Worm (Caenorhabditis elegans) whole organism, mixed stage, embryonic: ENCODE data around the gene cec-5.

ENCODE experiments used
- elt-1 ChIP-seq: sonication (generic microtip); optimal IDR thresholded peaks from 2 replicates; lab custom pipeline; 2017; ENCODE audit warnings: missing genetic modification characterization, mild to moderate bottlenecking, missing compliant biosample characterization, antibody characterized with exemption, moderate library complexity, borderline replicate concordance; ENCODE audit not compliant: insufficient read depth
- elt-3 ChIP-seq: fragments of 150-350 bp; optimal IDR thresholded peaks from 2 replicates; lab custom pipeline; 2014; ENCODE audit warnings: missing biosample characterization, missing genetic modification characterization
- ham-2 ChIP-seq: fragments of 200-800 bp; sonication (Bioruptor generic); optimal IDR thresholded peaks from 2 replicates; lab custom pipeline; 2018; ENCODE audit warnings: mild to moderate bottlenecking, missing genetic modification characterization, missing compliant biosample characterization
- nhr-76 ChIP-seq: sonication (generic microtip); optimal IDR thresholded peaks from 2 replicates; lab custom pipeline; 2017; ENCODE audit warnings: missing biosample characterization, missing genetic modification characterization
- unc-39 ChIP-seq: fragments of 150-350 bp; optimal IDR thresholded peaks from 2 replicates; lab custom pipeline; 2014; ENCODE audit warnings: missing biosample characterization, missing genetic modification characterization
- ztf-11 ChIP-seq: fragments of 150-350 bp; optimal IDR thresholded peaks from 2 replicates; lab custom pipeline; 2014; ENCODE audit warnings: missing biosample characterization, missing genetic modification characterization

ce11 chrIV:7628942-7629341, 49.0 kb upstream of the cec-5 start, which contains the start of gene F45E4.5:
- TF ChIP-seq nhr-76 (no peak), ham-2 (GFP tag; lab: Kevin White, UChicago) (no peak), elt-1 (no peak), ztf-11 (tag; lab: Kevin White, UChicago) (no peak), elt-3 (tag; lab: Kevin White, UChicago) (no peak), unc-39 (tag; lab: Kevin White, UChicago) (no peak)
